Worm (Caenorhabditis elegans) whole organism, dauer: Measurements from ENCODE around the gene nspc-16.

Source experiments
- unc-62 ChIP-seq: sonication (generic microtip); optimal IDR thresholded peaks from 2 replicates; lab custom pipeline; 2017; ENCODE audit warnings: missing biosample characterization, missing genetic modification reagents, missing genetic modification characterization

nspc-16 gene

ce11 chrX:14523275-14523674 is at the start of gene nspc-16:
Gene nspc-16, plus strand, starts transcription at chrX:14523575.
- no peak for TF ChIP-seq unc-62 (GFP tag; lab: Kevin White, UChicago)

- no peak for TF ChIP-seq unc-62 (GFP tag; lab: Kevin White, UChicago)
Observed at ce11 chrX:14473740-14474139, 49.6 kb upstream of the nspc-16 start, which contains the start of gene M163.5. Gene M163.5, plus strand, starts transcription at chrX:14474040.

DNA sequence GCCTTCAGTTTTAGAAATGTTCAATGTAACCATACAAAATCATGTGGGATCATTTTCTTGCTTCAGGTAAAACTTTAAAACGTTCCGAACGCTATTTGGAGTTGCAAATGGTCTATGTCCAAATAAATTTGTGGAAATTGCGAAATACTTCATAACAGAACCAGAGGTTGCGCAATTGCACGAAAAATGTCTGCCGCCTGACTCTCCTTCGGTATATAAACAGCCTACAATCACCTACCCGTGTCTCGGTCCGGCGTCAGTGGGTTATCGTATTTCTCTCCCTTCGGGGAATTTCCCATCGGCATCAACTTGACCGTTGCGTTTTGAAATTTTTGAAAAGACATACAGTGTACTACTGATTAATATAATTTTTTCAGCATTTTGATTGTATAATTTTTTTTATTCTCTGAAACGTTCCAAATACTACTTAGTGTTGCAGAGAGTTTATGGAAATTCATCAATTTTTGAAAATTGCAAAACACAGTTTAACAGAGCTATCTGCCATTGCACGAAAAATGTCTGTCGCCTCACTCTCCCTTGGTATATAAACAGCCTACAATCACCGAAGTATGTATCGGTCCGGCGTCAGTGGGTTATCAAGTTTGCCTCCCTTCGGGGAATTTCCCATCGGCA is 46.6 kb upstream of the nspc-16 start:
- TF ChIP-seq unc-62 (GFP tag; lab: Kevin White, UChicago), result no peak

DNA sequence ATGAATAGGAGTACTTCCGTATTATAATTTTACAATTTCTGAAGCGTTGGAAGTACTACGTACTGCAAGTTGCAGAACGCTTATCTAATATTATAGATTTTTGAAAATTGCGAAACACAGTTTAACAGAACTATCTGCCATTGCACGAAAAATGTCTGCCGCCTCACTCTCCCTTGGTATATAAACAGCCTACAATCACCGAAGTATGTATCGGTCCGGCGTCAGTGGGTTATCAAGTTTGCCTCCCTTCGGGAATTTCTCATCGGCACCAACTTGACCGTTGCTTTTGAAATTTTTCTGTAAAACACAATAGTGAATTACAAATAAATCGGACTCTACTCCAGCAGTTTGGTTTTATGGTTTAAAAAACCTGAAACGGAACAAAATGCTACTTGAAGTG is 46.0 kb upstream of the nspc-16 start:
- TF ChIP-seq unc-62 (GFP tag; lab: Kevin White, UChicago), result no peak

ce11 chrX:14478193-14478592 is 45.2 kb upstream of the nspc-16 start:
- TF ChIP-seq unc-62 (GFP tag; lab: Kevin White, UChicago), result no peak

DNA sequence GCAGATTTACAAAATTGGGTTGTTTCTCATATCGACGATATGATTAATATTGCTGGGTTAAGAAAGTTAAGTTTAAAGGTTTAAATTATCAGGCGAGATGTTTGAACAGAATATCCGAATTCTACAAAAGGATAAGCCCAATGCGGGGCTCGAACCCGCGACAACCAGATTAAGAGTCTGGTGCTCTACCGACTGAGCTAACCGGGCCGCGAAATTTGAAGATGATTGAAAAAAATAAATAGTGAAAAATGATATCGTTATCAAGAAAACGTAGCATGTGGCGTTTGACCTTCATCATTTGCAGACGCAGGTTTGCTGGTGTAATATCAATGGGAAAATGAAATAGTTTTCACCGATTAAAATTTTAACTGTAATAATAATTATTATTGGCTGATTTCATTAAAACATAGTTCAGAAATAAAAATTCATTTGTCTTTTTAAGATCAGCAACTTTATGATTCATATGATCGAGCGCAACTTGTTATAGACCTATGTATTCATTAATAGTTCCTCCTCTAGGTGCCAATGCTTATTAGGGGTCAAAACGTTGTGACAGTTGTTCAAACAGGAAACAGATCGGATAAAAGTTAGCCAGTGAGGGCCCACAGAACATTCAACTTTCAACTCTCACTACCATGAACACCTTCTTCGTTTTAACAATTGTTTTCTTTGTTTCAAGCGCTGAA is 44.5 kb upstream of the nspc-16 start, which contains the start of gene M163.11:
TSS of gene M163.11 (plus strand) at position 636 of the 686 bp plus-strand sequence.
- no peak for TF ChIP-seq unc-62 (GFP tag; lab: Kevin White, UChicago)

DNA sequence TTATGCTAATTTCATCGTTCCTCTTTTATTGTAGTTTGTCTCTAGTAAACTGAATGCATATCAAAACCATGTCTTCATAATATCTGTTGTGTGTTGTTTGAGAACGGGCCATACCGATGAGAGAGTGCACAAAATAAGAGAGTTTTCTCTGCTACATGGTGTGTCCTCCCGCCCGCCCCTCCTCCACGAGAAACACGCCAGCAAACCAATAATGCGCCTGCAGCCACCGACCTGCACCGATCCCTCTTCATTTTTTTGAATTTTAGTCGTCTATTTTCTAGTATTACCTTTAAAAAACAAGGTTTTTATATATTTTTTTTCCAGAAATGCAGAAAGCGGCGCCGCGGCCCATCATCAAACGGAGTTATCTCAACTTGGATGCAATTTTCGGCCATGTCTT is 43.1 kb upstream of the nspc-16 start, which contains the start of gene gfi-3:
TSS of gene gfi-3 (plus strand) at position 325 of the 400 bp plus-strand sequence.
- TF ChIP-seq unc-62 (GFP tag; lab: Kevin White, UChicago), result no peak

DNA sequence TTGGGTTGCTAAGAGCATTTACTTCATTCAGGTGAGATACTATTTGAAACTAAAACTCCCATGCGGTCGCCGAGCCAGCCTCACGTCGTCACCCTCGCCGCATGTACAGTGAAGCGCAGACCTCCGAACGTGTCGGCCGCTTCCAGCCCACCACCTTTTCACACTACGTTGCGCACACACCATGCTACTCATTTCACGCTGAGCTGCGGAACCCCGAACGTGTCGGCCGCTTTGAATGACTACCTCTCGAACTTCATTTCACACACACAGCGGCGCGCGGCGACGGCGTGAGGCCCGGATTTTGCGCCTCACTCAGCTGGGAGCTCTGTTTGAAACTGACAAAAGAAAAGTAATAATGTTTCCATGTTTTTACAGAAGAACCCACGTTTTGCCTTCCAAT is 41.7 kb upstream of the nspc-16 start:
- TF ChIP-seq unc-62 (GFP tag; lab: Kevin White, UChicago), result no peak

ce11 chrX:14484827-14485226 is 38.5 kb upstream of the nspc-16 start, which contains the start of gene M163.8:
Gene M163.8, plus strand, starts transcription at chrX:14485127.
- no peak for TF ChIP-seq unc-62 (GFP tag; lab: Kevin White, UChicago)

DNA sequence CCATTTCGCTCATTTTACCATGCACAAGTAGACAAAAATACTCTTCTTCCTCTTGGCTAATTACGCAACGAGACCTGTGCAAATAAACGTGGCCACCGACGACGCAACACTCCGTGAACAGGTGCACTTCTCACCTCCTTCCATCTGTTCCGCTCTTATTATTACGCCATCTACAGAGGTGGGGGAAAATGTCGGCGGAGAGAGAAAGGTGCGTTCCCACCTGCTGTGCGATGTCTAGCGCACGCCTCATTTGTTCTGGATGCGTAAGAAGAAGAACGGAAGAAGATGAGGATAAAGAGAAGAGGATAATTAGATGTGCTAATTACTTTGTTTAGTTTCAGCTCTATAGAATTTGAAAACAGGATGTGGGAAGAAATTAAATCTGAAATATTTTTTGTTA is 36.9 kb upstream of the nspc-16 start:
- no peak for TF ChIP-seq unc-62 (GFP tag; lab: Kevin White, UChicago)

DNA sequence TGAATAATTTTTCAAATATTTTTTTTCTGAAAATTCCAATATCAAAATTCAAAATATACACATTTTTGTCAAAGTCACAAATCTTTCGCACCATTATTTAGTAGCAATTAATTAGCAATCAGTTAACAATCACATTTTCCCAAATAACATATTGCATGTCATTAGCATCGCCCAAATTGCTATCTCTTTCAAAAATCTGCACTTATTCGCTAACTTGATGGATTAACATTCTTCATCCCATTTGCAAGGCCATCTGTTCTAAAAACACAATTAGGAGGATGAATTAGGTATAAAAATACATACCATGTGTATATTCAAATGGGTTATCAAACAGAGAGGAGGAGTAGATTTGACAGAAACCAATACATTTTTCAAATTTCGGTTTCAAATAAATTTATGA is 36.0 kb upstream of the nspc-16 start:
- no peak for TF ChIP-seq unc-62 (GFP tag; lab: Kevin White, UChicago)

DNA sequence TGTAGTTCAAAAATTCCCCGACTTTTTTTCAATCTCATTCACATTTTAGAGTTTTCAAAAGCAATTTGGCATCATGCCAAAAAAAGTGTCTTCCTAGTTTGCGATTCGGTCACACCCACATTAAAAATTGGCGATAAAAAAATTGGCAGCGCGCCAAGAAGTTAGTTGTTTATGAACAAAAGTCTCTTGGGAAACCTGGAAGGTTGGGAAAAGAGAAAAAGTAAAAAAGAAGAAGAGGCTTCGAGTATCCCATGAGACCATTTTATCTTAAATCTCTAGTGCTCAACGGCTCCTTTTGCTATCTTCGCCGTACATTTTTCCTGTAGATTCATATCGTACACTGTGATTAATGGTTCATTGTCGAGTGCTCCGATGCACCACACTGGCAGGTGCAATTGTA is 35.5 kb upstream of the nspc-16 start:
- TF ChIP-seq unc-62 (GFP tag; lab: Kevin White, UChicago), result no peak

DNA sequence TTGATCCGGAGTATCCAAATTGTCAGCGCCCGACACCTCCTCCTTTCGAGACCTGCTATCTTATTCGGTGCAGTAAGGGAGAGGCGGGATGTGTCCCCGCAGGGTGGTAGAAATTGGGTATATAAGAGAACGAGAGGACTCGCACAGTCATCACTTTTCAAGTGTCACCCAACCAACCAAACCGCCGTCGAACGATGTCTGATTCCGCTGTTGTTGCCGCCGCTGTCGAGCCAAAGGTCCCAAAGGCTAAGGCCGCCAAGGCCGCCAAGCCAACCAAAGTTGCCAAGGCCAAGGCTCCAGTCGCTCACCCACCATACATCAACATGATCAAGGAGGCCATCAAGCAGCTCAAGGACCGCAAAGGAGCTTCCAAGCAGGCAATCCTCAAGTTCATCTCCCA is 33.4 kb upstream of the nspc-16 start, which contains the start of gene his-24:
TSS of gene his-24 (plus strand) at position 150 of the 400 bp plus-strand sequence.
- TF ChIP-seq unc-62 (GFP tag; lab: Kevin White, UChicago), result no peak

DNA sequence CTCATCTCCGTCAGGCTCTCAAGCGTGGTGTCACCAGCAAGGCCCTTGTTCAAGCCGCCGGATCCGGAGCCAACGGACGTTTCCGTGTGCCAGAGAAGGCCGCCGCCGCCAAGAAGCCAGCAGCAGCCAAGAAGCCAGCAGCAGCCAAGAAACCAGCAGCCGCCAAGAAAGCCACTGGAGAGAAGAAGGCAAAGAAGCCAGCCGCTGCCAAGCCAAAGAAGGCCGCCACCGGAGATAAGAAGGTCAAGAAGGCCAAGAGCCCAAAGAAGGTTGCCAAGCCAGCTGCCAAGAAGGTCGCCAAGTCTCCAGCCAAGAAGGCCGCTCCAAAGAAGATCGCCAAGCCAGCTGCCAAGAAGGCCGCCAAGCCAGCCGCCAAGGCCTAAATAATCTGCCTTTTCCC is 32.9 kb upstream of the nspc-16 start:
- no peak for TF ChIP-seq unc-62 (GFP tag; lab: Kevin White, UChicago)

DNA sequence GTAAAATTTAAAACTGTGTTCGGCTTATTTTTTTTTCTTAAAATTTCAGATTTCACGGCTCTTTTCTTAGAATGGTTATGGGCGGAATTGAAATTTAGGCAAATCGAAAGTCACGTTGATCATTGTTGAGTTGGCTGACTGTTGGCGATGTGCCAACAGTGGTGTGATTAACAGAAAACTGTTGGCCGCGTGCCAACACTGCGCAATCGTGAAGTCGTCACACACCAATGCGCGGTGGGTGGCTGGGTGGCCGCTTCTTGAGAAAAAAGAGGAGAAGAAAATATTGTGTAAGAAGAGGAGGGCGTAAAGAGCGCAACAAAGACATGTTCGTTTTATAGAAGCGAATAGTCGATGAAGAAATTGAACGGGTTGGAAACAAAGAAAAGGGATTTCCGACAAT is 32.3 kb upstream of the nspc-16 start:
- TF ChIP-seq unc-62 (GFP tag; lab: Kevin White, UChicago), result no peak

ce11 chrX:14492441-14492840 is 30.9 kb upstream of the nspc-16 start:
- no peak for TF ChIP-seq unc-62 (GFP tag; lab: Kevin White, UChicago)

DNA sequence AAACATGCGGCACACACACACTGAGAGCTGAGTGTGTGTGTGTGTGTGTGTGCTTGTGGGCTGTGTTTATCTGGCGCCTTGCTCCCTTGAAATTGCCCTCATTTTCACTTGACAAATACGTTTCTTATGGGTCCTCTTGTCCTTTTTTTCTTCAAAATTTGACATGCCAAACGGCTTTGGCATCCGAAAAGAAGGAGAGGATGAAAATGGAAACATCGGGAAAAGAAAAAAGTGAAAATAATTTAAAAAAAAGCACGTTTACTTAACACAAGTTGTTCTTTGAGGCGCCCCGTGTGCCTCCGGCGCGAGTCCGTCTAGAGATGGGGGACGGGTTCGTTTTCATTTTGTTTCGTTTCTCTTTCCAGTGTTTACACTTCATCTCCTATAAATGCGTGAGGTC is 28.3 kb upstream of the nspc-16 start:
- no peak for TF ChIP-seq unc-62 (GFP tag; lab: Kevin White, UChicago)
